Worm (Caenorhabditis elegans): ENCODE results near the gene tars-1.

tars-1 gene

DNA sequence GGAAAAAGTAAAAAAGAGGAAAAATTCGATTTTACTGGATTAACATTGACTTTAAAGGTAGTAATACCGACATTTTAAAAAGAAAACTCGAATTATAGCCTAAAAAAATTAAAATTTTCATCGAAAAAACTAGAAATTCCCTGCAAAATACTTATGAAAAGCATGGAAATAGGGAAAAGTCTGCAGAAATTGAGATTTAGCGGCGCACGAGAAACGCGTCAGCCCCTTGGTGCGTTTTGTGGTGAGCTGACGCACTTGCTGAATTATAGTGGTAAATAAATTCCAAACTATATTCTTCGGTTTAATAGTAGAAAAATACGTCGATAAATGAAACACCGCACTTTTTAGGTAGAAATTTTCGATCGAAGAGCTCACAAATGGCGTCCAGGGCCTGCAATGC, 1.0 kb downstream of the tars-1 start (continued):
- TF ChIP-seq Y116A8C.19 (tag; optimal IDR thresholded peaks at IDR 0.05; ENCODE audit: borderline replicate concordance) (no peak), hlh-17 (GFP tag; optimal IDR thresholded peaks at IDR 0.05; ENCODE audit: borderline replicate concordance) (no peak), lin-15B (tag; optimal IDR thresholded peaks at IDR 0.05) (no peak), nhr-19 (GFP tag; conservative IDR thresholded peaks at IDR 0.05) (no peak), jun-1 (tag; optimal IDR thresholded peaks at IDR 0.05) (no peak), egl-13 (tag; optimal IDR thresholded peaks at IDR 0.05) (no peak), blmp-1 (tag; optimal IDR thresholded peaks at IDR 0.05) (peak; percentile 58), ama-1 (optimal IDR thresholded peaks at IDR 0.05) (no peak), ets-5 (GFP tag; IDR thresholded peaks at IDR 0.05) (no peak), ces-1 (GFP tag; optimal IDR thresholded peaks at IDR 0.05) (no peak), tbx-2 (tag; optimal IDR thresholded peaks at IDR 0.05) (no peak), lsy-2 (tag; optimal IDR thresholded peaks at IDR 0.05) (peak; percentile 40 to 67), ceh-8 (GFP tag; optimal IDR thresholded peaks at IDR 0.05) (no peak), nhr-77 (tag; optimal IDR thresholded peaks at IDR 0.05) (no peak), vab-15 (tag; optimal IDR thresholded peaks at IDR 0.05) (no peak), efl-3 (GFP tag; optimal IDR thresholded peaks at IDR 0.05) (no peak), nhr-71 (tag; optimal IDR thresholded peaks at IDR 0.05) (peak; percentile 24), pag-3 (tag; optimal IDR thresholded peaks at IDR 0.05; ENCODE audit: borderline replicate concordance, insufficient read depth) (no peak), pax-3 (tag; optimal IDR thresholded peaks at IDR 0.05) (no peak), snpc-4 (tag; optimal IDR thresholded peaks at IDR 0.05) (no peak), hpl-2 (GFP tag; optimal IDR thresholded peaks at IDR 0.05) (no peak), fkh-8 (tag; optimal IDR thresholded peaks at IDR 0.05) (peak; percentile 56), fkh-10 (GFP tag; optimal IDR thresholded peaks at IDR 0.05) (no peak), nhr-90 (tag; optimal IDR thresholded peaks at IDR 0.05; ENCODE audit: poor library complexity) (no peak), elt-3 (tag; optimal IDR thresholded peaks at IDR 0.05) (peak in 1 of 6 experiments; percentile 22), unc-130 (tag; optimal IDR thresholded peaks at IDR 0.05) (peak; percentile 18), nhr-20 (tag; optimal IDR thresholded peaks at IDR 0.05) (peak; percentile 58), ceh-88 (GFP tag; IDR thresholded peaks at IDR 0.05) (no peak), unc-98 (GFP tag; IDR thresholded peaks at IDR 0.05) (no peak), nhr-84 (tag; optimal IDR thresholded peaks at IDR 0.05) (no peak), unc-62 (GFP tag; optimal IDR thresholded peaks at IDR 0.05) (no peak), aly-2 (tag; optimal IDR thresholded peaks at IDR 0.05) (no peak), mep-1 (tag; optimal IDR thresholded peaks at IDR 0.05) (peak; percentile 32), egl-27 (tag; optimal IDR thresholded peaks at IDR 0.05) (no peak), ztf-11 (tag; optimal IDR thresholded peaks at IDR 0.05) (no peak), dsc-1 (tag; optimal IDR thresholded peaks at IDR 0.05) (no peak), nhr-11 (tag; optimal IDR thresholded peaks at IDR 0.05) (no peak), sox-4 (tag; optimal IDR thresholded peaks at IDR 0.05) (no peak), fos-1 (tag; optimal IDR thresholded peaks at IDR 0.05) (no peak), zag-1 (tag; optimal IDR thresholded peaks at IDR 0.05) (no peak), sup-37 (GFP tag; optimal IDR thresholded peaks at IDR 0.05) (no peak), nhr-28 (tag; optimal IDR thresholded peaks at IDR 0.05) (no peak), efl-1 (optimal IDR thresholded peaks at IDR 0.05) (peak; percentile 27 to 57), efl-1 (GFP tag; optimal IDR thresholded peaks at IDR 0.05 in 1 of 2) (peak; percentile 46 to 94), dpl-1 (GFP tag; optimal IDR thresholded peaks at IDR 0.05) (peak; percentile 31 to 69 (median 62)), lir-3 (tag; optimal IDR thresholded peaks at IDR 0.05; ENCODE audit: poor library complexity) (no peak), tlp-1 (tag; optimal IDR thresholded peaks at IDR 0.05) (no peak), grh-1 (GFP tag; IDR thresholded peaks at IDR 0.05) (no peak), C34B4.2 (tag; optimal IDR thresholded peaks at IDR 0.05) (no peak), ceh-82 (tag; optimal IDR thresholded peaks at IDR 0.05) (peak in 1 of 3 experiments; percentile 35), elt-2 (tag; optimal IDR thresholded peaks at IDR 0.05) (no peak)
